Worm (Caenorhabditis elegans) whole organism, mixed stage, embryonic: ENCODE results near the gene F14H3.3.

ENCODE experiments used
- M03D4.4 ChIP-seq: sonication (generic microtip); optimal IDR thresholded peaks from 2 replicates; lab custom pipeline; 2017; ENCODE audit warnings: mild to moderate bottlenecking, missing genetic modification characterization, missing compliant biosample characterization
- blmp-1 ChIP-seq: fragments of 150-350 bp; optimal IDR thresholded peaks from 2 replicates; lab custom pipeline; 2014; ENCODE audit warnings: missing biosample characterization, missing genetic modification characterization
- ceh-39 ChIP-seq: fragments of 150-350 bp; optimal IDR thresholded peaks from 2 replicates; lab custom pipeline; 2014; ENCODE audit warnings: missing biosample characterization, missing genetic modification characterization
- ces-1 ChIP-seq: fragments of 150-350 bp; optimal IDR thresholded peaks from 2 replicates; lab custom pipeline; 2014; ENCODE audit warnings: missing biosample characterization, missing genetic modification reagents, missing genetic modification characterization
- cnd-1 ChIP-seq: fragments of 200-800 bp; sonication (Bioruptor generic); optimal IDR thresholded peaks from 2 replicates; lab custom pipeline; 2018; ENCODE audit warnings: mild to moderate bottlenecking, missing genetic modification characterization, missing compliant biosample characterization
- drap-1 ChIP-seq: fragments of 200-800 bp; sonication (Bioruptor generic); optimal IDR thresholded peaks from 3 replicates; lab custom pipeline; 2018; ENCODE audit warnings: mild to moderate bottlenecking, missing genetic modification characterization, missing compliant biosample characterization
- elt-1 ChIP-seq: sonication (generic microtip); optimal IDR thresholded peaks from 2 replicates; lab custom pipeline; 2017; ENCODE audit warnings: missing genetic modification characterization, mild to moderate bottlenecking, missing compliant biosample characterization, antibody characterized with exemption, moderate library complexity, borderline replicate concordance; ENCODE audit not compliant: insufficient read depth
- elt-3 ChIP-seq: fragments of 150-350 bp; optimal IDR thresholded peaks from 2 replicates; lab custom pipeline; 2014; ENCODE audit warnings: missing biosample characterization, missing genetic modification characterization
- flh-1 ChIP-seq: fragments of 200-800 bp; sonication (Bioruptor generic); optimal IDR thresholded peaks from 2 replicates; lab custom pipeline; 2018; ENCODE audit warnings: mild to moderate bottlenecking, missing genetic modification characterization, moderate library complexity, missing compliant biosample characterization
- hlh-1 ChIP-seq: fragments of 150-350 bp; optimal IDR thresholded peaks from 2 replicates; lab custom pipeline; 2014; ENCODE audit warnings: missing biosample characterization, missing genetic modification reagents, missing genetic modification characterization
- lin-32 ChIP-seq: fragments of 200-800 bp; sonication (Bioruptor generic); optimal IDR thresholded peaks from 2 replicates; lab custom pipeline; 2018; ENCODE audit warnings: mild to moderate bottlenecking, missing genetic modification characterization, missing compliant biosample characterization
- lsy-2 ChIP-seq: fragments of 150-350 bp; optimal IDR thresholded peaks from 2 replicates; lab custom pipeline; 2014; ENCODE audit warnings: missing biosample characterization, missing genetic modification characterization
- mab-5 ChIP-seq: fragments of 150-350 bp; optimal IDR thresholded peaks from 2 replicates; lab custom pipeline; 2014; ENCODE audit warnings: missing biosample characterization, missing genetic modification characterization
- mep-1 ChIP-seq: fragments of 150-350 bp; optimal IDR thresholded peaks from 2 replicates; lab custom pipeline; 2017; ENCODE audit warnings: missing biosample characterization, missing genetic modification reagents, missing genetic modification characterization, inconsistent platforms
- nhr-12 ChIP-seq: fragments of 150-350 bp; optimal IDR thresholded peaks from 2 replicates; lab custom pipeline; 2014; ENCODE audit warnings: missing biosample characterization, missing genetic modification characterization
- nhr-2 ChIP-seq: fragments of 150-350 bp; optimal IDR thresholded peaks from 2 replicates; lab custom pipeline; 2014; ENCODE audit warnings: missing biosample characterization, missing genetic modification characterization
- nhr-28 ChIP-seq: fragments of 150-350 bp; optimal IDR thresholded peaks from 2 replicates; lab custom pipeline; 2014; ENCODE audit warnings: missing biosample characterization, missing genetic modification characterization
- nhr-76 ChIP-seq: sonication (generic microtip); optimal IDR thresholded peaks from 2 replicates; lab custom pipeline; 2017; ENCODE audit warnings: missing biosample characterization, missing genetic modification characterization
- sem-2 ChIP-seq: fragments of 200-800 bp; sonication (Bioruptor generic); optimal IDR thresholded peaks from 2 replicates; lab custom pipeline; 2018; ENCODE audit warnings: mild to moderate bottlenecking, missing genetic modification characterization, missing compliant biosample characterization
- snpc-4 ChIP-seq: fragments of 150-350 bp; optimal IDR thresholded peaks from 2 replicates; lab custom pipeline; 2014; ENCODE audit warnings: missing biosample characterization, missing genetic modification characterization
- sptf-1 ChIP-seq: sonication (generic microtip); optimal IDR thresholded peaks from 2 replicates; lab custom pipeline; 2017; ENCODE audit warnings: mild to moderate bottlenecking, missing genetic modification characterization, moderate library complexity, missing compliant biosample characterization
- tbx-8 ChIP-seq: fragments of 200-800 bp; sonication (Bioruptor generic); optimal IDR thresholded peaks from 2 replicates; lab custom pipeline; 2018; ENCODE audit warnings: mild to moderate bottlenecking, missing genetic modification characterization, moderate library complexity, missing compliant biosample characterization
- unc-39 ChIP-seq: fragments of 150-350 bp; optimal IDR thresholded peaks from 2 replicates; lab custom pipeline; 2014; ENCODE audit warnings: missing biosample characterization, missing genetic modification characterization
- unc-62 ChIP-seq: fragments of 150-350 bp; optimal IDR thresholded peaks from 2 replicates; lab custom pipeline; 2014; ENCODE audit warnings: missing biosample characterization, missing genetic modification reagents, missing genetic modification characterization
- zip-8 ChIP-seq: fragments of 150-350 bp; optimal IDR thresholded peaks from 2 replicates; lab custom pipeline; 2014; ENCODE audit warnings: missing biosample characterization, missing genetic modification characterization
- ztf-11 ChIP-seq: fragments of 150-350 bp; optimal IDR thresholded peaks from 2 replicates; lab custom pipeline; 2014; ENCODE audit warnings: missing biosample characterization, missing genetic modification characterization

Gene F14H3.3

DNA sequence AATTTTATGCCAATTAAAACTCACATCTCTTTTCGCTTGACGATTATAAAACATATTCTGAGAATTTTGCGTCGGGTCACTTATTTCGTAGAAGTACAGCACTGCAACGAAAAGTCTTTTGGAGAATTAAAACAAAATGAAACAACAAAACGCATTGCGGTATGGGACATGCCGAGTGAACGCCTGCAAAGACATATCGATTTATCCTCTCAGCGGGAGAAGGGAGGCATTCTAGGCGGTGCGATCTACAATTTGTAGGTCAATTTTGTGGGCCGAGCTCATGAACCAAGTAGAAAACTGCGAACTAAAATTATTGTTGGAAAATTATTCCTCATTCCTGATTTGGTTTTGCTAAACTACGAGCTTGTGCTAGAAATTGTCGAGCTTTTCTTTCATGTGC, at the start of gene F14H3.3:
Gene F14H3.3, minus strand, starts transcription at position 101 of the 400 bp plus-strand sequence.
- no peak for TF ChIP-seq cnd-1 (tag; lab: Kevin White, UChicago)
- no peak for TF ChIP-seq hlh-1

ce11 chrV:16100103-16100730, 46.9 kb upstream of the F14H3.3 start, which contains the start of gene cth-1:
Gene cth-1 (plus strand): TSS chrV:16100680.
- TF ChIP-seq sptf-1 (tag; lab: Kevin White, UChicago), result no peak
- TF ChIP-seq ceh-39 (tag; lab: Kevin White, UChicago), result no peak
- no peak for TF ChIP-seq sem-2 (GFP tag; lab: Kevin White, UChicago)
- no peak for TF ChIP-seq nhr-28
- TF ChIP-seq elt-1 (tag; lab: Kevin White, UChicago), result no peak
- TF ChIP-seq mep-1 (tag; lab: Kevin White, UChicago), result no peak
- no peak for TF ChIP-seq tbx-8
- TF ChIP-seq snpc-4, result no peak
- TF ChIP-seq ces-1 (GFP tag; lab: Kevin White, UChicago), result no peak
- TF ChIP-seq blmp-1, result no peak
- TF ChIP-seq unc-62 (GFP tag; lab: Kevin White, UChicago), result no peak
- no peak for TF ChIP-seq hlh-1

- TF ChIP-seq elt-3 (tag; lab: Kevin White, UChicago) (no peak), nhr-76 (tag; lab: Kevin White, UChicago) (no peak), ces-1 (GFP tag; lab: Kevin White, UChicago) (no peak), ztf-11 (no peak), nhr-12 (tag; lab: Kevin White, UChicago) (no peak), zip-8 (tag; lab: Kevin White, UChicago) (no peak), lin-32 (GFP tag; lab: Kevin White, UChicago) (no peak)
These were observed 46.2 kb upstream of the F14H3.3 start, which contains the start of gene str-7 for ce11 chrV:16099441-16099840. Gene str-7 (minus strand): TSS chrV:16099541.

DNA sequence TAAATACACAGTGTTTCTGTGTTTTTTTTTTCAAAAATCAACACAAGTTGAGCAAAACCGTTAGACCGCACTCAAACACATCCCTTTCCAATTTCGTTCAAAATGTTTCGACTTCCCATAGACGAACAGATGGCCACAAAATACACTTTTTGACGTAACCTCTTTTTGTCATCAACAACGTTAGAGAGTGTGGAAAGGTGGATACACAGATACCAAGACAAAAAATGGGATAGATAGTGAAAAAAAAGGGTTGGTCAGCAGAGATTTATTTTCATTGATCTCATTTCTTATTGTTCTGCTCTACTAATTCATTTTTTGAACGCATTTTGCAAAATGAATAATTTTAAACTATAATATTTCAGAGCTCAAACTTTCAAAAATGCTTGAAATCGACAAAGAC, 41.6 kb upstream of the F14H3.3 start:
- TF ChIP-seq mep-1 (tag; lab: Kevin White, UChicago), result no peak
- TF ChIP-seq zip-8 (tag; lab: Kevin White, UChicago), result peak; percentile 5
- TF ChIP-seq cnd-1 (tag; lab: Kevin White, UChicago), result peak; percentile 64
- no peak for TF ChIP-seq unc-39
- no peak for TF ChIP-seq unc-62 (GFP tag; lab: Kevin White, UChicago)

DNA sequence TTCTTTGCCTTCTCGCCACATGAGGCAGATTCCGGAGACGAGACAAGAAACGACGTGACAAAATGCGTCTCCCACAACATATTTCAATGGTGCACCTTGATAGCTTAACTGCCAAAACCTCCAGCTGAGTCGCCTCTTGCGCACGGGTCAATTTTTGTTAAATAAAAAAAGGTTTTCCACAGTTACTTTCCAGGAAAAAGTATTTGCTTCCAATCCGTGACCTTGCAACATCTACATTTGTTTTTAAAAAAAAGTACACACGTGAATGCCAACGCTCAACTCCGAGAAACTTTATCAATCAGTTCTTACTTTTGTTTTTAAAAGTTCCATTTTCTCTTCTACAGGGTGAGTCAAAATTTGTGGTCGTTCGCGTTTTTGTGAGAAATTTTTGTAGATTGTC, 41.0 kb upstream of the F14H3.3 start, which contains the start of gene F22B8.7:
Gene F22B8.7, plus strand, starts transcription at position 301 of the 400 bp plus-strand sequence.
- TF ChIP-seq M03D4.4 (tag; lab: Kevin White, UChicago) (no peak), blmp-1 (no peak), hlh-1 (no peak), elt-1 (tag; lab: Kevin White, UChicago) (no peak)

- no peak for TF ChIP-seq nhr-76 (tag; lab: Kevin White, UChicago)
These were observed 37.4 kb upstream of the F14H3.3 start, which contains the start of gene F22B8.3 for ce11 chrV:16090685-16091084. Gene F22B8.3 (plus strand): TSS chrV:16090985.

- no peak for TF ChIP-seq mep-1 (tag; lab: Kevin White, UChicago)
- TF ChIP-seq lsy-2 (tag; lab: Kevin White, UChicago), result no peak
- no peak for TF ChIP-seq tbx-8
- no peak for TF ChIP-seq drap-1 (GFP tag; lab: Kevin White, UChicago)
- no peak for TF ChIP-seq unc-39
- TF ChIP-seq zip-8 (tag; lab: Kevin White, UChicago), result no peak
- TF ChIP-seq flh-1, result no peak
- no peak for TF ChIP-seq lin-32 (GFP tag; lab: Kevin White, UChicago)
- no peak for TF ChIP-seq nhr-12 (tag; lab: Kevin White, UChicago)
- TF ChIP-seq sem-2 (GFP tag; lab: Kevin White, UChicago), result no peak
- no peak for TF ChIP-seq ces-1 (GFP tag; lab: Kevin White, UChicago)
- TF ChIP-seq ztf-11, result no peak
- no peak for TF ChIP-seq cnd-1 (tag; lab: Kevin White, UChicago)
- no peak for TF ChIP-seq mab-5 (tag; lab: Kevin White, UChicago)
- no peak for TF ChIP-seq elt-1 (tag; lab: Kevin White, UChicago)
- no peak for TF ChIP-seq hlh-1
- no peak for TF ChIP-seq M03D4.4 (tag; lab: Kevin White, UChicago)
- TF ChIP-seq nhr-2 (tag; lab: Kevin White, UChicago), result no peak
- TF ChIP-seq ceh-39 (tag; lab: Kevin White, UChicago), result no peak
- no peak for TF ChIP-seq sptf-1 (tag; lab: Kevin White, UChicago)
These were observed 27.4 kb upstream of the F14H3.3 start for ce11 chrV:16080678-16081077.
